Fruit fly (Drosophila melanogaster): ENCODE results near the gene CG17261.

Gene CG17261

dm6 chr2L:3003399-3003798 lies 39.0 kb upstream of the CG17261 start (continued):
- TF ChIP-seq Doc3 (GFP tag; IDR thresholded peaks at IDR 0.05; ENCODE audit: partially characterized antibody) (no peak), hkb (optimal IDR thresholded peaks at IDR 0.05) (no peak), hkb (GFP tag; IDR thresholded peaks at IDR 0.05) (0 out of 2 replicates have a peak, but pooled peaks have one; percentile 55), Kr (GFP tag; optimal IDR thresholded peaks at IDR 0.05) (no peak), cwo (GFP tag; optimal IDR thresholded peaks at IDR 0.05) (no peak), Trl (optimal IDR thresholded peaks at IDR 0.05) (no peak), Trl (GFP tag; optimal IDR thresholded peaks at IDR 0.05) (no peak), Antp (GFP tag; optimal IDR thresholded peaks at IDR 0.05) (no peak), CG10431 (GFP tag; optimal IDR thresholded peaks at IDR 0.05) (no peak), CG10147 (GFP tag; optimal IDR thresholded peaks at IDR 0.05) (no peak), Hr78 (GFP tag; optimal IDR thresholded peaks at IDR 0.05) (peak in 1 of 2 experiments; percentile 9), Ada2b (GFP tag; IDR thresholded peaks at IDR 0.05) (peak; percentile 47; the same call in 1 of the 2 replicates), sug (tag; optimal IDR thresholded peaks at IDR 0.05) (no peak), hb (GFP tag; IDR thresholded peaks at IDR 0.05; ENCODE audit: partially characterized antibody) (no peak), CG18262 (tag; optimal IDR thresholded peaks at IDR 0.05) (peak; percentile 63), CG9876 (GFP tag; optimal IDR thresholded peaks at IDR 0.05) (no peak), CG17802 (tag; optimal IDR thresholded peaks at IDR 0.05) (no peak), esg (GFP tag; conservative IDR thresholded peaks at IDR 0.05) (peak; percentile 41; the same call in 1 of the 2 replicates), ara (GFP tag; IDR thresholded peaks at IDR 0.05) (peak; percentile 46; the same call in 1 of the 2 replicates), CG12155 (GFP tag; optimal IDR thresholded peaks at IDR 0.05) (no peak), vvl (GFP tag; IDR thresholded peaks at IDR 0.05) (peak; percentile 69), klu (GFP tag; IDR thresholded peaks at IDR 0.05) (no peak), lmd (GFP tag; IDR thresholded peaks at IDR 0.05) (peak; percentile 54), stwl (tag; optimal IDR thresholded peaks at IDR 0.05) (no peak), CG11456 (GFP tag; IDR thresholded peaks at IDR 0.05) (no peak), CG6791 (GFP tag; IDR thresholded peaks at IDR 0.05; ENCODE audit: partially characterized antibody) (no peak), gce (GFP tag; IDR thresholded peaks at IDR 0.05) (0 out of 3 replicates have a peak, but pooled peaks have one; percentile 37), da (GFP tag; optimal IDR thresholded peaks at IDR 0.05) (no peak), CG8089 (GFP tag; optimal IDR thresholded peaks at IDR 0.05) (no peak), NC2α (GFP tag; optimal IDR thresholded peaks at IDR 0.05) (no peak), Hr39 (optimal IDR thresholded peaks at IDR 0.05) (no peak), dmrt11E (tag; optimal IDR thresholded peaks at IDR 0.05) (no peak), CG13894 (tag; optimal IDR thresholded peaks at IDR 0.05) (no peak), HLH3B (GFP tag; IDR thresholded peaks at IDR 0.05) (peak; percentile 61), sqz (GFP tag; optimal IDR thresholded peaks at IDR 0.05) (peak; percentile 61), Rx (GFP tag; IDR thresholded peaks at IDR 0.05) (no peak), CG18599 (GFP tag; optimal IDR thresholded peaks at IDR 0.05) (peak; percentile 41), YL-1 (GFP tag; optimal IDR thresholded peaks at IDR 0.05) (no peak), ems (GFP tag; optimal IDR thresholded peaks at IDR 0.05) (peak; percentile 14), HLHmδ (GFP tag; optimal IDR thresholded peaks at IDR 0.05) (no peak), sima (GFP tag; optimal IDR thresholded peaks at IDR 0.05) (no peak), Hey (tag; optimal IDR thresholded peaks at IDR 0.05) (no peak), HLH54F (GFP tag; optimal IDR thresholded peaks at IDR 0.05) (no peak), abd-A (tag; optimal IDR thresholded peaks at IDR 0.05) (no peak), Optix (GFP tag; IDR thresholded peaks at IDR 0.05) (no peak), unpg (GFP tag; optimal IDR thresholded peaks at IDR 0.05) (peak; percentile 69), PHDP (tag; optimal IDR thresholded peaks at IDR 0.05) (peak; percentile 76), CG15011 (GFP tag; optimal IDR thresholded peaks at IDR 0.05) (no peak), Gug (GFP tag; IDR thresholded peaks at IDR 0.05) (no peak), tll (GFP tag; optimal IDR thresholded peaks at IDR 0.05) (no peak), bsh (GFP tag; optimal IDR thresholded peaks at IDR 0.05) (peak in 1 of 2 experiments; percentile 61)
